Worm (Caenorhabditis elegans) whole organism, L1 larva: ENCODE measurements around the gene nhr-27.

ENCODE experiments used
- ceh-82 ChIP-seq, 3 experiments: fragments of 150-350 bp in 1 of 3; sonication (generic microtip) in 2 of 3; optimal IDR thresholded peaks; 2 replicates each; lab custom pipeline; 2014 to 2017; ENCODE audit warnings: missing biosample characterization in 3 of 3, missing genetic modification characterization in 3 of 3
- ets-5 ChIP-seq: fragments of 200-800 bp; sonication (Bioruptor generic); IDR thresholded peaks from 2 replicates; pipeline ENCODE4 v1.3.6; 2022; ENCODE audit warnings: missing genetic modification characterization, missing compliant biosample characterization
- jun-1 ChIP-seq: fragments of 150-350 bp; optimal IDR thresholded peaks from 2 replicates; lab custom pipeline; 2014; ENCODE audit warnings: missing biosample characterization, missing genetic modification reagents, missing genetic modification characterization
- lin-13 ChIP-seq: fragments of 150-350 bp; optimal IDR thresholded peaks from 2 replicates; lab custom pipeline; 2014; ENCODE audit warnings: missing biosample characterization, missing genetic modification reagents, missing genetic modification characterization
- nhr-237 ChIP-seq: fragments of 150-350 bp; optimal IDR thresholded peaks from 2 replicates; lab custom pipeline; 2014; ENCODE audit warnings: missing biosample characterization, missing genetic modification characterization
- nhr-84 ChIP-seq: sonication (generic microtip); optimal IDR thresholded peaks from 2 replicates; lab custom pipeline; 2017; ENCODE audit warnings: missing biosample characterization, missing genetic modification characterization
- pqm-1 ChIP-seq: sonication (generic microtip); optimal IDR thresholded peaks from 3 replicates; lab custom pipeline; 2017; ENCODE audit warnings: missing biosample characterization, missing genetic modification characterization
- sup-37 ChIP-seq: fragments of 200-800 bp; sonication (Bioruptor generic); optimal IDR thresholded peaks from 2 replicates; lab custom pipeline; 2018; ENCODE audit warnings: mild to moderate bottlenecking, missing genetic modification characterization, missing compliant biosample characterization
- unc-62 ChIP-seq: fragments of 150-350 bp; optimal IDR thresholded peaks from 2 replicates; lab custom pipeline; 2014; ENCODE audit warnings: missing biosample characterization, missing genetic modification reagents, missing genetic modification characterization

DNA sequence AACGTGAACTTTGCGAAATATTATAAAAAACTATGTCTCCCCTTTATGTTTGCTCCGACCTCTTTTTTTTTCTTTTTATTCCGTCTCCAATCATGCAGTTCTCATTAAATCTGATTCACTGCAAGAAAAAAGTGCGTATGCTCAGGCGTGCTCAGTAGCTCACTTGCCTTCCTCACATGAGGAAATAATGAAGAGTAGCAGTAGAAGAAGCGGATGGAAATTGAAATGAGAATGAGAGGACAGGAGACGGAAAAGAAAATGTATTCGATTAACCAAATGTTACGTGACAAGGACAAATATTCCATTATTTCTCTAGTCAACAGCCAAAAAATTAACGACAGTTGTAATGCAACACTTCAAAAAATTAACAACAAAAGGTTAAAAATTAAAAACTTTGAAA is 95.1 kb downstream of the nhr-27 start:
- TF ChIP-seq sup-37 (no peak), ceh-82 (tag; optimal IDR thresholded peaks at IDR 0.05; lab: Kevin White, UChicago) (no peak), nhr-84 (tag; lab: Kevin White, UChicago) (no peak), ets-5 (GFP tag; lab: Robert Waterston, UW) (no peak), pqm-1 (no peak), nhr-237 (tag; lab: Kevin White, UChicago) (no peak), jun-1 (tag; lab: Kevin White, UChicago) (no peak), lin-13 (no peak), unc-62 (GFP tag; lab: Kevin White, UChicago) (no peak)
